Fruit fly (Drosophila melanogaster): ENCODE measurements around the gene Dys.

The Dys gene

dm6 chr3R:19465286-19465685 is 4.4 kb downstream of the Dys start (continued):
- TF ChIP-seq Rx (GFP tag; IDR thresholded peaks at IDR 0.05) (no peak), Gsc (GFP tag; IDR thresholded peaks at IDR 0.05) (no peak), CG13424 (tag; optimal IDR thresholded peaks at IDR 0.05) (peak; percentile 66), corto (GFP tag; optimal IDR thresholded peaks at IDR 0.05) (no peak), Abd-B (GFP tag; optimal IDR thresholded peaks at IDR 0.05) (peak; percentile 47), D (optimal IDR thresholded peaks at IDR 0.05) (no peak), D (GFP tag; optimal IDR thresholded peaks at IDR 0.05) (peak; percentile 78), trh (GFP tag; optimal IDR thresholded peaks at IDR 0.05) (no peak), hb (GFP tag; IDR thresholded peaks at IDR 0.05; ENCODE audit: partially characterized antibody) (no peak), Nf-YA (GFP tag; IDR thresholded peaks at IDR 0.05) (no peak), Neu2 (GFP tag; optimal IDR thresholded peaks at IDR 0.05; ENCODE audit: borderline replicate concordance) (no peak), CG11085 (GFP tag; IDR thresholded peaks at IDR 0.05) (no peak), CG2712 (tag; optimal IDR thresholded peaks at IDR 0.05) (peak; percentile 93), B-H1 (GFP tag; IDR thresholded peaks at IDR 0.05) (no peak), CG13775 (GFP tag; optimal IDR thresholded peaks at IDR 0.05) (peak; percentile 56), CG16815 (GFP tag; optimal IDR thresholded peaks at IDR 0.05) (peak; percentile 39), CG12155 (GFP tag; optimal IDR thresholded peaks at IDR 0.05) (peak; percentile 12), H2.0 (GFP tag; IDR thresholded peaks at IDR 0.05) (no peak), HHEX (GFP tag; optimal IDR thresholded peaks at IDR 0.05) (peak; percentile 42), CG30403 (GFP tag; optimal IDR thresholded peaks at IDR 0.05) (peak; percentile 72), CG10147 (GFP tag; optimal IDR thresholded peaks at IDR 0.05) (peak; percentile 34), CG34376 (GFP tag; optimal IDR thresholded peaks at IDR 0.05) (no peak), croc (GFP tag; conservative IDR thresholded peaks at IDR 0.05) (peak; percentile 83), CG1792 (GFP tag; optimal IDR thresholded peaks at IDR 0.05) (no peak), gsb (GFP tag; IDR thresholded peaks at IDR 0.05) (no peak), wdn (GFP tag; IDR thresholded peaks at IDR 0.05) (no peak), da (GFP tag; optimal IDR thresholded peaks at IDR 0.05) (no peak), kni (GFP tag; optimal IDR thresholded peaks at IDR 0.05) (no peak), CG12659 (GFP tag; optimal IDR thresholded peaks at IDR 0.05) (peak; percentile 33), Hr39 (optimal IDR thresholded peaks at IDR 0.05) (no peak), CG8089 (GFP tag; optimal IDR thresholded peaks at IDR 0.05) (no peak), CG7987 (GFP tag; optimal IDR thresholded peaks at IDR 0.05) (no peak), CG14050 (GFP tag; IDR thresholded peaks at IDR 0.05) (no peak), CG6791 (GFP tag; IDR thresholded peaks at IDR 0.05; ENCODE audit: partially characterized antibody) (no peak), CG17612 (GFP tag; IDR thresholded peaks at IDR 0.05) (no peak), CG9932 (GFP tag; IDR thresholded peaks at IDR 0.05) (no peak), HmgZ (tag; optimal IDR thresholded peaks at IDR 0.05) (no peak), chif (GFP tag; optimal IDR thresholded peaks at IDR 0.05) (peak; percentile 35 to 63), Ets97D (GFP tag; optimal IDR thresholded peaks at IDR 0.05) (no peak), CG9215 (GFP tag; IDR thresholded peaks at IDR 0.05) (no peak), emc (GFP tag; optimal IDR thresholded peaks at IDR 0.05) (no peak), CHES-1-like (GFP tag; optimal IDR thresholded peaks at IDR 0.05) (no peak), Hey (tag; optimal IDR thresholded peaks at IDR 0.05) (no peak), CG4360 (GFP tag; IDR thresholded peaks at IDR 0.05) (peak; percentile 60; the same call in 1 of the 2 replicates), maf-S (GFP tag; optimal IDR thresholded peaks at IDR 0.05) (no peak), CG42726 (GFP tag; IDR thresholded peaks at IDR 0.05; ENCODE audit: partially characterized antibody) (no peak), gro (GFP tag; optimal IDR thresholded peaks at IDR 0.05) (no peak), sqz (GFP tag; optimal IDR thresholded peaks at IDR 0.05) (peak; percentile 41), CG17361 (GFP tag; IDR thresholded peaks at IDR 0.05) (peak; percentile 92), tin (GFP tag; optimal IDR thresholded peaks at IDR 0.05) (peak; percentile 64), CG6175 (GFP tag; IDR thresholded peaks at IDR 0.05) (no peak), hbn (GFP tag; IDR thresholded peaks at IDR 0.05; ENCODE audit: partially characterized antibody) (no peak), dan (GFP tag; IDR thresholded peaks at IDR 0.05) (no peak)
